Worm (Caenorhabditis elegans) whole organism, late embryonic: ENCODE measurements around the gene nhr-154.

Source experiments
- ama-1 ChIP-seq: fragments of 150-350 bp; optimal IDR thresholded peaks from 2 replicates; lab custom pipeline; 2014
- elt-2 ChIP-seq: sonication (generic microtip); optimal IDR thresholded peaks from 2 replicates; lab custom pipeline; 2016; ENCODE audit warnings: missing genetic modification reagents, missing genetic modification characterization, missing compliant biosample characterization
- hlh-6 ChIP-seq: sonication (generic microtip); optimal IDR thresholded peaks from 2 replicates; lab custom pipeline; 2016; ENCODE audit warnings: missing genotype, missing genetic modification characterization, missing compliant biosample characterization
- nfya-1 ChIP-seq: sonication (generic microtip); optimal IDR thresholded peaks from 2 replicates; lab custom pipeline; 2017; ENCODE audit warnings: missing genetic modification characterization, mild to moderate bottlenecking, missing compliant biosample characterization, antibody characterized with exemption, moderate library complexity
- sox-4 ChIP-seq: sonication (generic microtip); optimal IDR thresholded peaks from 2 replicates; lab custom pipeline; 2017; ENCODE audit warnings: mild to moderate bottlenecking, missing genetic modification characterization, inconsistent platforms, missing compliant biosample characterization
- unc-86 ChIP-seq: sonication (generic microtip); optimal IDR thresholded peaks from 2 replicates; lab custom pipeline; 2016; ENCODE audit warnings: missing genetic modification characterization, missing compliant biosample characterization

DNA sequence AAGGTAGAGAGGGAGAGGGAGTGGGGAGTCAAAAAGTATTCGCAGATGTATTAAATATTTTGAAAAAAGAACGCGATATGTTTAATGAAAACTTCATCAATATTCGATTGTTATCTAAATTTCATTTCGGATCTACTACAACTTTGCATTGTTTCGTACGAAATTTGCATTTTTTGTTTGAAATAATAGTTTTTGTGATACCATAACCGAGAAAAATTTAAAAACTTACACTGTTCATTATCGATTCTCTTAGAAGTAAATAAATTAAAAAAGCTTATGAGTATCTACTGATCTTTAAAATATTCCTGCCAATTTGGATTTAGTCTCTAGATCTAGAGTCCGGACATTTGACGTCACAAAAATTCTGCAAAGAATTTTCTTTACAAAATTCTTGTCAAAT is 20.8 kb upstream of the nhr-154 start, which contains the start of gene R07B7.9:
- TF ChIP-seq sox-4 (no peak), hlh-6 (no peak), elt-2 (tag; lab: Kevin White, UChicago) (no peak), ama-1 (lab: Kevin White, UChicago) (no peak), nfya-1 (tag; lab: Kevin White, UChicago) (no peak), unc-86 (tag; lab: Kevin White, UChicago) (no peak)
